Fruit fly (Drosophila melanogaster) whole organism, embryonic: Measurements from ENCODE around the gene CG7156.

Experiments used
- Abd-B ChIP-seq: fragments of 200-800 bp; sonication (Bioruptor generic); optimal IDR thresholded peaks from 2 replicates; lab custom pipeline; 2018; ENCODE audit warnings: missing biosample characterization, mild to moderate bottlenecking, missing genetic modification characterization, moderate library complexity
- Ada2b ChIP-seq: fragments of 200-800 bp; sonication (Bioruptor generic); IDR thresholded peaks from 2 replicates; pipeline ENCODE4 v1.3.6; 2022; ENCODE audit warnings: missing biosample characterization, missing genetic modification characterization
- Adf1 ChIP-seq: fragments of 200-800 bp; sonication (Bioruptor generic); IDR thresholded peaks from 2 replicates; pipeline ENCODE4 v1.3.6; 2022; ENCODE audit warnings: missing biosample characterization, missing genetic modification characterization
- CG10147 ChIP-seq: fragments of 200-800 bp; sonication (Bioruptor generic); optimal IDR thresholded peaks from 2 replicates; lab custom pipeline; 2019; ENCODE audit warnings: missing biosample characterization, mild to moderate bottlenecking, missing genetic modification characterization, moderate library complexity
- CG10366 ChIP-seq: fragments of 200-800 bp; sonication (Bioruptor generic); IDR thresholded peaks from 2 replicates; pipeline ENCODE4 v1.3.6; 2022; ENCODE audit warnings: missing biosample characterization, missing genetic modification characterization
- CG10979 ChIP-seq: fragments of 200-800 bp; sonication (Bioruptor generic); optimal IDR thresholded peaks from 2 replicates; lab custom pipeline; 2018; ENCODE audit warnings: missing biosample characterization, mild to moderate bottlenecking, missing genetic modification characterization, moderate library complexity
- CG12659 ChIP-seq: fragments of 200-800 bp; sonication (Bioruptor generic); optimal IDR thresholded peaks from 3 replicates; lab custom pipeline; 2017; ENCODE audit warnings: mild to moderate bottlenecking, missing biosample characterization, missing genetic modification reagents, missing genetic modification characterization
- CG15479 ChIP-seq: fragments of 200-800 bp; sonication (Bioruptor generic); optimal IDR thresholded peaks from 3 replicates; lab custom pipeline; 2019; ENCODE audit warnings: missing biosample characterization, mild to moderate bottlenecking, missing genetic modification characterization, moderate library complexity
- CG16813 ChIP-seq: fragments of 200-800 bp; sonication (Bioruptor generic); IDR thresholded peaks from 3 replicates; pipeline ENCODE4 v1.3.6; 2022; ENCODE audit warnings: missing biosample characterization, missing genetic modification characterization; ENCODE audit not compliant: partially characterized antibody
- CG16815 ChIP-seq: fragments of 200-800 bp; sonication (Bioruptor generic); optimal IDR thresholded peaks from 3 replicates; lab custom pipeline; 2017; ENCODE audit warnings: missing biosample characterization, mild to moderate bottlenecking, missing genetic modification characterization
- CG17328 ChIP-seq: fragments of 200-800 bp; sonication (Bioruptor generic); IDR thresholded peaks from 2 replicates; pipeline ENCODE4 v1.3.6; 2022; ENCODE audit warnings: missing biosample characterization, missing genetic modification characterization
- CG17361 ChIP-seq: fragments of 200-800 bp; sonication (Bioruptor generic); IDR thresholded peaks from 3 replicates; pipeline ENCODE4 v1.3.6; 2022; ENCODE audit warnings: missing biosample characterization, missing genetic modification characterization
- CG2129 ChIP-seq: fragments of 200-800 bp; sonication (Bioruptor generic); IDR thresholded peaks from 2 replicates; pipeline ENCODE4 v1.3.6; 2022; ENCODE audit warnings: missing biosample characterization, missing genetic modification characterization; ENCODE audit not compliant: partially characterized antibody
- CG2202 ChIP-seq: fragments of 200-800 bp; sonication (Bioruptor generic); optimal IDR thresholded peaks from 2 replicates; lab custom pipeline; 2018; ENCODE audit warnings: missing biosample characterization, mild to moderate bottlenecking, missing genetic modification characterization
- CG30431 ChIP-seq: fragments of 200-800 bp; sonication (Bioruptor generic); optimal IDR thresholded peaks from 2 replicates; lab custom pipeline; 2017; ENCODE audit warnings: missing biosample characterization, missing genetic modification characterization
- CG31224 ChIP-seq: fragments of 200-800 bp; sonication (Bioruptor generic); IDR thresholded peaks from 2 replicates; pipeline ENCODE4 v1.3.6; 2022; ENCODE audit warnings: missing biosample characterization, missing genetic modification characterization
- CG6254 ChIP-seq: fragments of 200-800 bp; sonication (Bioruptor generic); optimal IDR thresholded peaks from 3 replicates; lab custom pipeline; 2017; ENCODE audit warnings: mild to moderate bottlenecking, missing biosample characterization, missing genetic modification reagents, missing genetic modification characterization
- CG7271 ChIP-seq: fragments of 200-800 bp; sonication (Bioruptor generic); optimal IDR thresholded peaks from 2 replicates; lab custom pipeline; 2018; ENCODE audit warnings: missing biosample characterization, mild to moderate bottlenecking, missing genetic modification characterization, moderate library complexity
- CG7786 ChIP-seq: fragments of 200-800 bp; sonication (Bioruptor generic); optimal IDR thresholded peaks from 2 replicates; lab custom pipeline; 2016; ENCODE audit warnings: missing biosample characterization, missing genetic modification characterization
- CG9727 ChIP-seq: fragments of 200-800 bp; sonication (Bioruptor generic); optimal IDR thresholded peaks from 3 replicates; lab custom pipeline; 2017; ENCODE audit warnings: missing biosample characterization, mild to moderate bottlenecking, missing genetic modification characterization
- Doc2 ChIP-seq: fragments of 200-800 bp; sonication (Bioruptor generic); IDR thresholded peaks from 2 replicates; pipeline ENCODE4 v1.3.6; 2022; ENCODE audit warnings: missing biosample characterization, missing genetic modification characterization
- Doc3 ChIP-seq: fragments of 200-800 bp; sonication (Bioruptor generic); IDR thresholded peaks from 3 replicates; pipeline ENCODE4 v1.3.6; 2022; ENCODE audit warnings: missing biosample characterization, missing genetic modification characterization; ENCODE audit not compliant: partially characterized antibody
- Dref ChIP-seq: fragments of 200-800 bp; sonication (Bioruptor generic); IDR thresholded peaks from 2 replicates; pipeline ENCODE4 v1.3.6; 2022; ENCODE audit warnings: missing biosample characterization, missing genetic modification characterization
- Hmr ChIP-seq: fragments of 200-800 bp; sonication (Bioruptor generic); optimal IDR thresholded peaks from 3 replicates; lab custom pipeline; 2017; ENCODE audit warnings: mild to moderate bottlenecking, missing biosample characterization, missing genetic modification reagents, missing genetic modification characterization
- Hr3 ChIP-seq: fragments of 200-800 bp; sonication (Bioruptor generic); optimal IDR thresholded peaks from 3 replicates; lab custom pipeline; 2016; ENCODE audit warnings: missing biosample characterization, missing genetic modification characterization
- Hr51 ChIP-seq, 2 experiments: fragments of 200-800 bp; sonication (Bioruptor generic); optimal IDR thresholded peaks; 2 replicates in 1 of 2; 3 replicates in 1 of 2; lab custom pipeline; 2016 to 2018; ENCODE audit warnings: missing biosample characterization in 2 of 2, missing genetic modification characterization in 2 of 2, mild to moderate bottlenecking in 1 of 2, moderate library complexity in 1 of 2
- Lpt ChIP-seq: fragments of >200 bp; optimal IDR thresholded peaks from 2 replicates; lab custom pipeline; 2018; ENCODE audit warnings: missing biosample characterization, missing genetic modification characterization
- Xbp1 ChIP-seq: fragments of 200-800 bp; sonication (Bioruptor generic); optimal IDR thresholded peaks from 3 replicates; lab custom pipeline; 2016; ENCODE audit warnings: missing biosample characterization, mild to moderate bottlenecking, missing genetic modification characterization
- ab ChIP-seq: fragments of 200-800 bp; sonication (Bioruptor generic); optimal IDR thresholded peaks from 2 replicates; lab custom pipeline; 2016; ENCODE audit warnings: missing biosample characterization, missing genetic modification characterization
- br ChIP-seq: fragments of >200 bp; optimal IDR thresholded peaks from 2 replicates; lab custom pipeline; 2017
- dpn ChIP-seq, 2 experiments: fragments of 200-800 bp; sonication (Bioruptor generic); optimal IDR thresholded peaks; 3 replicates each; lab custom pipeline; 2016; ENCODE audit warnings: missing biosample characterization in 2 of 2, missing genetic modification characterization in 2 of 2
- en ChIP-seq: fragments of 200-800 bp; sonication (Bioruptor generic); optimal IDR thresholded peaks from 2 replicates; lab custom pipeline; 2016; ENCODE audit warnings: missing biosample characterization, missing genetic modification characterization
- ewg ChIP-seq: fragments of 200-800 bp; sonication (Bioruptor generic); optimal IDR thresholded peaks from 3 replicates; lab custom pipeline; 2017; ENCODE audit warnings: mild to moderate bottlenecking, missing biosample characterization, missing genetic modification reagents, missing genetic modification characterization
- gcm ChIP-seq: fragments of 200-800 bp; sonication (Bioruptor generic); optimal IDR thresholded peaks from 2 replicates; lab custom pipeline; 2019; ENCODE audit warnings: missing biosample characterization, mild to moderate bottlenecking, missing genetic modification characterization, moderate library complexity
- kay ChIP-seq: fragments of 200-800 bp; sonication (Bioruptor generic); optimal IDR thresholded peaks from 2 replicates; lab custom pipeline; 2016; ENCODE audit warnings: missing biosample characterization, missing genetic modification characterization
- ken ChIP-seq: fragments of 200-800 bp; sonication (Bioruptor generic); IDR thresholded peaks from 3 replicates; pipeline ENCODE4 v1.3.6; 2022; ENCODE audit warnings: missing biosample characterization, missing genetic modification characterization
- lov ChIP-seq, 2 experiments: fragments of 200-800 bp in 1 of 2; fragments of >200 bp in 1 of 2; sonication (Bioruptor generic) in 1 of 2; IDR thresholded peaks in 1 of 2; optimal IDR thresholded peaks in 1 of 2; 2 replicates in 1 of 2; 3 replicates in 1 of 2; pipeline versions ENCODE4 v1.3.6 to Lab custom; 2017 to 2022; ENCODE audit warnings: missing biosample characterization in 1 of 2, missing genetic modification characterization in 1 of 2
- nau ChIP-seq: fragments of 200-800 bp; sonication (Bioruptor generic); optimal IDR thresholded peaks from 3 replicates; lab custom pipeline; 2017; ENCODE audit warnings: missing biosample characterization, mild to moderate bottlenecking, missing genetic modification characterization, missing genetic modification reagents
- odd ChIP-seq: fragments of 200-800 bp; sonication (Bioruptor generic); optimal IDR thresholded peaks from 2 replicates; lab custom pipeline; 2017; ENCODE audit warnings: missing biosample characterization, mild to moderate bottlenecking, missing genetic modification characterization
- p53 ChIP-seq: fragments of 200-800 bp; sonication (Bioruptor generic); optimal IDR thresholded peaks from 2 replicates; lab custom pipeline; 2016; ENCODE audit warnings: missing biosample characterization, missing genetic modification characterization
- pho ChIP-seq: fragments of 200-800 bp; sonication (Bioruptor generic); optimal IDR thresholded peaks from 2 replicates; lab custom pipeline; 2016; ENCODE audit warnings: missing biosample characterization, missing genetic modification characterization
- prd ChIP-seq, 3 experiments: fragments of >200 bp in 2 of 3; fragments of 200-800 bp in 1 of 3; sonication (Bioruptor generic) in 1 of 3; optimal IDR thresholded peaks in 2 of 3; IDR thresholded peaks in 1 of 3; 2 replicates in 2 of 3; 3 replicates in 1 of 3; pipeline versions ENCODE4 v1.3.6 to Lab custom; 2017 to 2022; ENCODE audit warnings: missing biosample characterization in 1 of 3, missing genetic modification characterization in 1 of 3
- schlank ChIP-seq: fragments of 200-800 bp; sonication (Bioruptor generic); optimal IDR thresholded peaks from 2 replicates; lab custom pipeline; 2018; ENCODE audit warnings: missing biosample characterization, mild to moderate bottlenecking, missing genetic modification characterization
- sim ChIP-seq: fragments of 200-800 bp; sonication (Bioruptor generic); IDR thresholded peaks from 2 replicates; pipeline ENCODE4 v1.3.6; 2022; ENCODE audit warnings: missing biosample characterization, missing genetic modification characterization
- so ChIP-seq: fragments of 200-800 bp; sonication (Bioruptor generic); IDR thresholded peaks from 3 replicates; pipeline ENCODE4 v1.3.6; 2022; ENCODE audit warnings: missing biosample characterization, missing genetic modification characterization
- trh ChIP-seq: fragments of 200-800 bp; sonication (Bioruptor generic); optimal IDR thresholded peaks from 2 replicates; lab custom pipeline; 2016; ENCODE audit warnings: missing biosample characterization, missing genetic modification characterization
- vfl ChIP-seq: fragments of 200-800 bp; sonication (Bioruptor generic); optimal IDR thresholded peaks from 2 replicates; lab custom pipeline; 2016; ENCODE audit warnings: missing biosample characterization, missing genetic modification characterization
- zen ChIP-seq: fragments of 200-800 bp; sonication (Bioruptor generic); optimal IDR thresholded peaks from 3 replicates; lab custom pipeline; 2018; ENCODE audit warnings: missing biosample characterization, mild to moderate bottlenecking, missing genetic modification characterization, moderate library complexity

CG7156 gene

DNA sequence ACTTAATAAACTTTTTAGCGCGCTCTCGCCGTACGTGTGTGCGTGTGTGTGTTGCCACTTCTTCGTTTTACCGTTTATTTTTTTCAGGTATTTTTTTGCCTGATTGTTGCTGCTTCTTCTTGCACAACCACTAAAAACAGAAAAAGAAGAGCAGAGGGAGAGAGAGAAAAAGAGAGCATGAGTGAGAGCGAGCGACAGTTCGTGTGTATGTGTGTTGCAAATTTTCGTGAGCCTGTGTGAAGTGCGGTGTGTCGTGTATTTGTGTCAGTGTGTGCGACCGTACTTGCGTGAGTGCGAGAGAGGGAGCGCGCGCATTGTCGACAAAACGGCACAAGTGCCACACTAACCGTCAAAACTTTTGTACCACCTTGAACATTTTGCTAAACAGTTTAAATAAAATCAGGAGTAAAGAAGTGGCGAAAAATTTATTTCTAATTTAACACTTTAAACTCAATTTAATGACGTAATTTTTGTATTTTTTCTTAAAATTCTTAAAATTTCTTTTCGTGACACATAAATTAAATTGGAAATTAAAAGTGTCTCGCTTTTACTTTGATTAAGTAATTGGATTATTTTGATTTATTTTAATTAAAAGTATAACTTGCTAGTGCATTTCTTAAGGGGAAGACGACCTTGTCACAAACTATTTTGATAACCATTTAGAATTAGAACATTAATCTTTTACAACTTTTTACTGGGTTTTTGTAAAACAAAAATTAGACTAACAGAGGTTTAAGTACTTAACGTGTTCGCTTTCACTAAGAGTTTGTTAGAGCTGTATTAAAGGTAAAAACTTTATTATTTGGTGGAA is 44.8 kb downstream of the CG7156 start (continued):
- TF ChIP-seq CG7271 (tag; lab: Kevin White, UChicago) = no peak
- no peak for TF ChIP-seq vfl (GFP tag; lab: Kevin White, UChicago)
- no peak for TF ChIP-seq Doc3 (GFP tag; lab: Robert Waterston, UW)
- TF ChIP-seq pho = peak; percentile 32
- peak; percentile 49 for TF ChIP-seq CG10979 (tag; lab: Kevin White, UChicago)
- TF ChIP-seq zen (tag; lab: Kevin White, UChicago) = no peak
- no peak for TF ChIP-seq Doc2 (GFP tag; lab: Robert Waterston, UW)
- TF ChIP-seq CG17328 = no peak
- peak; percentile 66 for TF ChIP-seq CG16815
- no peak for TF ChIP-seq CG10366 (GFP tag; lab: Robert Waterston, UW)
- peak; percentile 50 for TF ChIP-seq CG12659 (GFP tag; lab: Kevin White, UChicago)
- TF ChIP-seq odd (GFP tag; lab: Kevin White, UChicago) = peak; percentile 74
- peak; percentile 62 for TF ChIP-seq Hmr (GFP tag; lab: Kevin White, UChicago)
- no peak for TF ChIP-seq CG2129 (GFP tag; lab: Robert Waterston, UW)
- TF ChIP-seq p53 (GFP tag; lab: Kevin White, UChicago) = no peak
- no peak for TF ChIP-seq prd (optimal IDR thresholded peaks at IDR 0.05; lab: Kevin White, UChicago)
- TF ChIP-seq prd (GFP tag; IDR thresholded peaks at IDR 0.05; lab: Robert Waterston, UW) = no peak
- TF ChIP-seq schlank (tag; lab: Kevin White, UChicago) = no peak
- TF ChIP-seq ken (GFP tag; lab: Robert Waterston, UW) = no peak
- TF ChIP-seq CG2202 = no peak
- no peak for TF ChIP-seq ab (GFP tag; lab: Kevin White, UChicago)
- peak; percentile 97 for TF ChIP-seq CG15479 (GFP tag; lab: Kevin White, UChicago)
- no peak for TF ChIP-seq Ada2b
- TF ChIP-seq CG10147 (GFP tag; lab: Kevin White, UChicago) = peak; percentile 58
- TF ChIP-seq CG31224 (GFP tag; lab: Robert Waterston, UW) = no peak
- peak; percentile 32 for TF ChIP-seq kay (GFP tag; lab: Kevin White, UChicago)
- TF ChIP-seq ewg = peak; percentile 65
- no peak for TF ChIP-seq lov (optimal IDR thresholded peaks at IDR 0.05; lab: Kevin White, UChicago)
- TF ChIP-seq lov (GFP tag; IDR thresholded peaks at IDR 0.05; lab: Robert Waterston, UW) = no peak
- no peak for TF ChIP-seq so (GFP tag; lab: Robert Waterston, UW)
- no peak for TF ChIP-seq Dref (GFP tag; lab: Robert Waterston, UW)
- TF ChIP-seq sim (GFP tag; lab: Robert Waterston, UW) = no peak
- peak; percentile 77 for TF ChIP-seq Hr3 (GFP tag; lab: Kevin White, UChicago)
- no peak for TF ChIP-seq gcm
- TF ChIP-seq CG7786 = peak; percentile 26
- peak; percentile 17 for TF ChIP-seq CG30431 (GFP tag; lab: Kevin White, UChicago)
- TF ChIP-seq Abd-B = no peak
- no peak for TF ChIP-seq Adf1
- TF ChIP-seq CG9727 = peak; percentile 80
- TF ChIP-seq nau (GFP tag; lab: Kevin White, UChicago) = no peak
- no peak for TF ChIP-seq CG16813 (GFP tag; lab: Robert Waterston, UW)
- TF ChIP-seq CG6254 (GFP tag; lab: Kevin White, UChicago) = no peak
- TF ChIP-seq CG17361 (GFP tag; lab: Robert Waterston, UW) = no peak
- TF ChIP-seq Lpt (GFP tag; lab: Kevin White, UChicago) = no peak
- TF ChIP-seq br (lab: Kevin White, UChicago) = no peak
- no peak for TF ChIP-seq en (GFP tag; lab: Kevin White, UChicago)
- peak in 1 of 2 experiments; percentile 77 for TF ChIP-seq Hr51 (GFP tag; optimal IDR thresholded peaks at IDR 0.05; lab: Kevin White, UChicago)
- peak; percentile 49 for TF ChIP-seq Xbp1 (GFP tag; lab: Kevin White, UChicago)
- TF ChIP-seq dpn (GFP tag; optimal IDR thresholded peaks at IDR 0.05; lab: Kevin White, UChicago) = peak; percentile 25 to 28
- TF ChIP-seq trh (GFP tag; lab: Kevin White, UChicago) = no peak
